Fruit fly (Drosophila melanogaster) whole organism, embryonic: Measurements from ENCODE around the gene CG4537.

Experiments
- Abd-B ChIP-seq: fragments of 200-800 bp; sonication (Bioruptor generic); optimal IDR thresholded peaks from 2 replicates; lab custom pipeline; 2018; ENCODE audit warnings: missing biosample characterization, mild to moderate bottlenecking, missing genetic modification characterization, moderate library complexity
- BEAF-32 ChIP-seq: fragments of 200-800 bp; sonication (Bioruptor generic); optimal IDR thresholded peaks from 3 replicates; lab custom pipeline; 2017; ENCODE audit warnings: missing biosample characterization, missing genetic modification characterization, mild to moderate bottlenecking, moderate library complexity, missing genetic modification reagents
- Blimp-1 ChIP-seq: fragments of 200-800 bp; sonication (Bioruptor generic); optimal IDR thresholded peaks from 3 replicates; lab custom pipeline; 2018; ENCODE audit warnings: missing biosample characterization, missing genetic modification characterization, mild to moderate bottlenecking, moderate library complexity, missing genetic modification reagents
- CG10209 ChIP-seq: fragments of 200-800 bp; sonication (Bioruptor generic); optimal IDR thresholded peaks from 3 replicates; lab custom pipeline; 2017; ENCODE audit warnings: missing biosample characterization, mild to moderate bottlenecking, missing genetic modification characterization, missing genetic modification reagents
- CG17802 ChIP-seq: fragments of 200-800 bp; sonication (Bioruptor generic); optimal IDR thresholded peaks from 2 replicates; lab custom pipeline; 2018; ENCODE audit warnings: missing biosample characterization, mild to moderate bottlenecking, missing genetic modification characterization, moderate library complexity
- CG18476 ChIP-seq: fragments of 200-800 bp; sonication (Bioruptor generic); optimal IDR thresholded peaks from 2 replicates; lab custom pipeline; 2016; ENCODE audit warnings: missing biosample characterization, mild to moderate bottlenecking, missing genetic modification characterization
- CG2875 ChIP-seq: fragments of 200-800 bp; sonication (Bioruptor generic); optimal IDR thresholded peaks from 2 replicates; lab custom pipeline; 2017; ENCODE audit warnings: missing biosample characterization, mild to moderate bottlenecking, missing genetic modification characterization, missing genetic modification reagents
- CG3281 ChIP-seq: fragments of 200-800 bp; sonication (Bioruptor generic); optimal IDR thresholded peaks from 3 replicates; lab custom pipeline; 2017; ENCODE audit warnings: missing biosample characterization, mild to moderate bottlenecking, missing genetic modification characterization
- CG33213 ChIP-seq: fragments of 200-800 bp; sonication (Bioruptor generic); optimal IDR thresholded peaks from 3 replicates; lab custom pipeline; 2016; ENCODE audit warnings: missing biosample characterization, missing genetic modification characterization
- CG42726 ChIP-seq: fragments of 200-800 bp; sonication (Bioruptor generic); IDR thresholded peaks from 2 replicates; pipeline ENCODE4 v1.3.6; 2022; ENCODE audit warnings: missing biosample characterization, missing genetic modification characterization; ENCODE audit not compliant: partially characterized antibody
- CG4328 ChIP-seq: fragments of 200-800 bp; sonication (Bioruptor generic); optimal IDR thresholded peaks from 3 replicates; lab custom pipeline; 2017; ENCODE audit warnings: missing biosample characterization, missing genetic modification reagents, missing genetic modification characterization
- CG43689 ChIP-seq: fragments of 200-800 bp; sonication (Bioruptor generic); IDR thresholded peaks from 2 replicates; pipeline ENCODE4 v1.3.6; 2022; ENCODE audit warnings: missing biosample characterization, missing genetic modification characterization
- CG6254 ChIP-seq: fragments of 200-800 bp; sonication (Bioruptor generic); optimal IDR thresholded peaks from 3 replicates; lab custom pipeline; 2017; ENCODE audit warnings: mild to moderate bottlenecking, missing biosample characterization, missing genetic modification reagents, missing genetic modification characterization
- CG6683 ChIP-seq: fragments of 200-800 bp; sonication (Bioruptor generic); optimal IDR thresholded peaks from 2 replicates; lab custom pipeline; 2017; ENCODE audit warnings: missing biosample characterization, mild to moderate bottlenecking, missing genetic modification characterization, missing genetic modification reagents
- CG6791 ChIP-seq: fragments of 200-800 bp; sonication (Bioruptor generic); IDR thresholded peaks from 3 replicates; pipeline ENCODE4 v1.3.6; 2022; ENCODE audit warnings: missing biosample characterization, missing genetic modification characterization; ENCODE audit not compliant: partially characterized antibody
- CG7839 ChIP-seq: fragments of 200-800 bp; sonication (Bioruptor generic); optimal IDR thresholded peaks from 3 replicates; lab custom pipeline; 2018; ENCODE audit warnings: missing biosample characterization, mild to moderate bottlenecking, missing genetic modification characterization, moderate library complexity
- CG7963 ChIP-seq: fragments of 200-800 bp; sonication (Bioruptor generic); IDR thresholded peaks from 3 replicates; pipeline ENCODE4 v1.3.6; 2022; ENCODE audit warnings: missing biosample characterization, missing genetic modification characterization; ENCODE audit not compliant: partially characterized antibody
- CG9215 ChIP-seq: fragments of 200-800 bp; sonication (Bioruptor generic); IDR thresholded peaks from 2 replicates; pipeline ENCODE4 v1.3.6; 2022; ENCODE audit warnings: missing biosample characterization, missing genetic modification characterization
- CG9932 ChIP-seq: fragments of 200-800 bp; sonication (Bioruptor generic); IDR thresholded peaks from 2 replicates; pipeline ENCODE4 v1.3.6; 2022; ENCODE audit warnings: missing biosample characterization, missing genetic modification characterization
- Dp ChIP-seq: fragments of 200-800 bp; sonication (Bioruptor generic); optimal IDR thresholded peaks from 2 replicates; lab custom pipeline; 2018; ENCODE audit warnings: missing biosample characterization, mild to moderate bottlenecking, missing genetic modification characterization, moderate library complexity
- E2f2 ChIP-seq: fragments of 200-800 bp; sonication (Bioruptor generic); IDR thresholded peaks from 2 replicates; pipeline ENCODE4 v1.3.6; 2022; ENCODE audit warnings: missing biosample characterization, missing genetic modification characterization
- HLH3B ChIP-seq: fragments of 200-800 bp; sonication (Bioruptor generic); IDR thresholded peaks from 2 replicates; pipeline ENCODE4 v1.3.6; 2022; ENCODE audit warnings: missing biosample characterization, missing genetic modification characterization
- Hand ChIP-seq: fragments of 200-800 bp; sonication (Bioruptor generic); optimal IDR thresholded peaks from 2 replicates; lab custom pipeline; 2017; ENCODE audit warnings: mild to moderate bottlenecking, missing biosample characterization, missing genetic modification reagents, missing genetic modification characterization
- Hmx ChIP-seq: fragments of 200-800 bp; sonication (Bioruptor generic); optimal IDR thresholded peaks from 2 replicates; lab custom pipeline; 2016; ENCODE audit warnings: missing biosample characterization, missing genetic modification characterization
- Max ChIP-seq: fragments of 200-800 bp; sonication (Bioruptor generic); optimal IDR thresholded peaks from 2 replicates; lab custom pipeline; 2016; ENCODE audit warnings: missing biosample characterization, mild to moderate bottlenecking, missing genetic modification characterization
- Neu2 ChIP-seq: fragments of 200-800 bp; sonication (Bioruptor generic); optimal IDR thresholded peaks from 3 replicates; lab custom pipeline; 2016; ENCODE audit warnings: missing biosample characterization, missing genetic modification characterization, borderline replicate concordance
- Scr ChIP-seq: fragments of 200-800 bp; sonication (Bioruptor generic); IDR thresholded peaks from 2 replicates; pipeline ENCODE4 v1.3.6; 2022; ENCODE audit warnings: missing biosample characterization, missing genetic modification characterization; ENCODE audit not compliant: partially characterized antibody
- Ssrp ChIP-seq: fragments of 200-800 bp; sonication (Bioruptor generic); optimal IDR thresholded peaks from 2 replicates; lab custom pipeline; 2018; ENCODE audit warnings: missing biosample characterization, mild to moderate bottlenecking, missing genetic modification characterization, moderate library complexity
- Trl ChIP-seq, 3 experiments: fragments of >200 bp in 2 of 3; fragments of 200-800 bp in 1 of 3; sonication (Bioruptor generic) in 1 of 3; optimal IDR thresholded peaks; 2 replicates in 1 of 3; 3 replicates in 2 of 3; lab custom pipeline; 2016 to 2017; ENCODE audit warnings: missing biosample characterization in 1 of 3, missing genetic modification characterization in 1 of 3
- cg ChIP-seq: fragments of 200-800 bp; sonication (Bioruptor generic); optimal IDR thresholded peaks from 3 replicates; lab custom pipeline; 2019; ENCODE audit warnings: missing biosample characterization, mild to moderate bottlenecking, missing genetic modification characterization, moderate library complexity
- crol ChIP-seq: fragments of 200-800 bp; sonication (Bioruptor generic); IDR thresholded peaks from 2 replicates; pipeline ENCODE4 v1.3.6; 2022; ENCODE audit warnings: missing biosample characterization, missing genetic modification characterization
- crp ChIP-seq, 2 experiments: fragments of 200-800 bp; sonication (Bioruptor generic); optimal IDR thresholded peaks; 2 replicates in 1 of 2; 3 replicates in 1 of 2; lab custom pipeline; 2017; ENCODE audit warnings: missing biosample characterization in 2 of 2, missing genetic modification characterization in 2 of 2, mild to moderate bottlenecking in 1 of 2, moderate library complexity in 1 of 2
- eve ChIP-seq, 2 experiments: fragments of >200 bp; optimal IDR thresholded peaks; 2 replicates each; lab custom pipeline; 2017; ENCODE audit warnings: missing biosample characterization in 2 of 2, missing genetic modification characterization in 2 of 2
- gcm2 ChIP-seq: fragments of 200-800 bp; sonication (Bioruptor generic); optimal IDR thresholded peaks from 2 replicates; lab custom pipeline; 2016; ENCODE audit warnings: missing biosample characterization, missing genetic modification characterization
- kay ChIP-seq: fragments of 200-800 bp; sonication (Bioruptor generic); optimal IDR thresholded peaks from 2 replicates; lab custom pipeline; 2016; ENCODE audit warnings: missing biosample characterization, missing genetic modification characterization
- lbe ChIP-seq: fragments of 200-800 bp; sonication (Bioruptor generic); optimal IDR thresholded peaks from 2 replicates; lab custom pipeline; 2016; ENCODE audit warnings: missing biosample characterization, mild to moderate bottlenecking, missing genetic modification characterization
- lilli ChIP-seq: fragments of 200-800 bp; sonication (Bioruptor generic); optimal IDR thresholded peaks from 3 replicates; lab custom pipeline; 2016; ENCODE audit warnings: missing biosample characterization, missing genetic modification characterization
- nau ChIP-seq: fragments of 200-800 bp; sonication (Bioruptor generic); optimal IDR thresholded peaks from 3 replicates; lab custom pipeline; 2017; ENCODE audit warnings: missing biosample characterization, mild to moderate bottlenecking, missing genetic modification characterization, missing genetic modification reagents
- nerfin-2 ChIP-seq: fragments of 200-800 bp; sonication (Bioruptor generic); IDR thresholded peaks from 2 replicates; pipeline ENCODE4 v1.3.6; 2022; ENCODE audit warnings: missing biosample characterization, missing genetic modification characterization; ENCODE audit not compliant: partially characterized antibody
- p53 ChIP-seq: fragments of 200-800 bp; sonication (Bioruptor generic); optimal IDR thresholded peaks from 2 replicates; lab custom pipeline; 2016; ENCODE audit warnings: missing biosample characterization, missing genetic modification characterization
- pb ChIP-seq: fragments of 200-800 bp; sonication (Bioruptor generic); optimal IDR thresholded peaks from 3 replicates; lab custom pipeline; 2016; ENCODE audit warnings: missing biosample characterization, missing genetic modification characterization
- prd ChIP-seq, 3 experiments: fragments of >200 bp in 2 of 3; fragments of 200-800 bp in 1 of 3; sonication (Bioruptor generic) in 1 of 3; optimal IDR thresholded peaks in 2 of 3; IDR thresholded peaks in 1 of 3; 2 replicates in 2 of 3; 3 replicates in 1 of 3; pipeline versions ENCODE4 v1.3.6 to Lab custom; 2017 to 2022; ENCODE audit warnings: missing biosample characterization in 1 of 3, missing genetic modification characterization in 1 of 3
- pum ChIP-seq: fragments of 200-800 bp; sonication (Bioruptor generic); optimal IDR thresholded peaks from 2 replicates; lab custom pipeline; 2016; ENCODE audit warnings: missing biosample characterization, missing genetic modification characterization
- pzg ChIP-seq: fragments of 200-800 bp; sonication (Bioruptor generic); optimal IDR thresholded peaks from 3 replicates; lab custom pipeline; 2018; ENCODE audit warnings: missing biosample characterization, mild to moderate bottlenecking, missing genetic modification characterization, moderate library complexity
- wek ChIP-seq: fragments of 200-800 bp; sonication (Bioruptor generic); optimal IDR thresholded peaks from 3 replicates; lab custom pipeline; 2018; ENCODE audit warnings: missing biosample characterization, mild to moderate bottlenecking, missing genetic modification characterization, moderate library complexity
- wor ChIP-seq: fragments of 200-800 bp; sonication (Bioruptor generic); IDR thresholded peaks from 2 replicates; pipeline ENCODE4 v1.3.6; 2022; ENCODE audit warnings: missing biosample characterization, missing genetic modification characterization

CG4537 gene

dm6 chr2L:9919949-9920348 is 29.3 kb downstream of the CG4537 start, which contains the start of gene CG4594 (continued):
- TF ChIP-seq CG10209 (no peak), CG6791 (GFP tag; lab: Robert Waterston, UW) (peak; percentile 15; the same call in 2 of the 3 replicates), CG7963 (GFP tag; lab: Robert Waterston, UW) (peak; percentile 13; the same call in 2 of the 3 replicates), BEAF-32 (GFP tag; lab: Kevin White, UChicago) (no peak), Dp (GFP tag; lab: Kevin White, UChicago) (peak; percentile 69), crp (GFP tag; optimal IDR thresholded peaks at IDR 0.05; lab: Kevin White, UChicago) (peak in 1 of 2 experiments; percentile 71), nerfin-2 (GFP tag; lab: Robert Waterston, UW) (peak; percentile 41; the same call in 1 of the 2 replicates), CG6254 (GFP tag; lab: Kevin White, UChicago) (no peak), Scr (GFP tag; lab: Robert Waterston, UW) (0 out of 2 replicates have a peak, but pooled peaks have one; percentile 32), crol (GFP tag; lab: Robert Waterston, UW) (no peak)

dm6 chr2L:9921401-9921800 is 30.7 kb downstream of the CG4537 start, which contains the start of gene CG4592:
Gene CG4592, plus strand, starts transcription at chr2L:9921633.
- no peak for TF ChIP-seq Abd-B
- TF ChIP-seq Neu2 (GFP tag; lab: Kevin White, UChicago), result no peak
- no peak for TF ChIP-seq CG42726 (GFP tag; lab: Robert Waterston, UW)
- no peak for TF ChIP-seq nau
- peak; percentile 12 for TF ChIP-seq CG33213
- peak; percentile 39 for TF ChIP-seq CG18476
- peak; percentile 17 for TF ChIP-seq gcm2
- peak; percentile 51 for TF ChIP-seq Blimp-1 (GFP tag; lab: Kevin White, UChicago)
- TF ChIP-seq CG9932 (GFP tag; lab: Robert Waterston, UW), result peak; percentile 57
- TF ChIP-seq pzg (GFP tag; lab: Kevin White, UChicago), result peak; percentile 35
- TF ChIP-seq CG17802, result no peak
- TF ChIP-seq CG43689 (GFP tag; lab: Robert Waterston, UW), result no peak
- TF ChIP-seq lbe (GFP tag; lab: Kevin White, UChicago), result peak; percentile 77
- peak; percentile 45 for TF ChIP-seq CG2875
- TF ChIP-seq Max (GFP tag; lab: Kevin White, UChicago), result peak; percentile 7
- no peak for TF ChIP-seq CG6683 (GFP tag; lab: Kevin White, UChicago)
- peak; percentile 69 for TF ChIP-seq lilli (GFP tag; lab: Kevin White, UChicago)
- peak; percentile 62; the same call in 1 of the 2 replicates for TF ChIP-seq HLH3B (GFP tag; lab: Robert Waterston, UW)
- no peak for TF ChIP-seq wek
- no peak for TF ChIP-seq CG3281 (GFP tag; lab: Kevin White, UChicago)
- TF ChIP-seq eve (GFP tag; optimal IDR thresholded peaks at IDR 0.05; lab: Kevin White, UChicago), result no peak
- TF ChIP-seq Trl (optimal IDR thresholded peaks at IDR 0.05; lab: Kevin White, UChicago), result no peak
- TF ChIP-seq Trl (GFP tag; optimal IDR thresholded peaks at IDR 0.05; lab: Kevin White, UChicago), result no peak
- TF ChIP-seq kay (GFP tag; lab: Kevin White, UChicago), result no peak
- TF ChIP-seq CG7839 (tag; lab: Kevin White, UChicago), result no peak
- TF ChIP-seq E2f2 (GFP tag; lab: Robert Waterston, UW), result peak; percentile 60
- no peak for TF ChIP-seq p53 (GFP tag; lab: Kevin White, UChicago)
- TF ChIP-seq Ssrp (tag; lab: Kevin White, UChicago), result no peak
- no peak for TF ChIP-seq prd (optimal IDR thresholded peaks at IDR 0.05; lab: Kevin White, UChicago)
- peak; percentile 53; the same call in 2 of the 3 replicates for TF ChIP-seq prd (GFP tag; IDR thresholded peaks at IDR 0.05; lab: Robert Waterston, UW)
- TF ChIP-seq wor, result no peak
- no peak for TF ChIP-seq pum (GFP tag; lab: Kevin White, UChicago)
- TF ChIP-seq pb, result no peak
- TF ChIP-seq cg, result no peak
- TF ChIP-seq CG4328, result peak; percentile 2
- peak; percentile 25 for TF ChIP-seq Hmx (GFP tag; lab: Kevin White, UChicago)
- no peak for TF ChIP-seq CG9215 (GFP tag; lab: Robert Waterston, UW)
- TF ChIP-seq Hand (GFP tag; lab: Kevin White, UChicago), result peak; percentile 6
